Worm (Caenorhabditis elegans): ENCODE data around the gene del-5.

ce11 chrX:11053615-11054014 is 45.6 kb upstream of the del-5 start, which contains the start of gene C09F12.2:
- TF ChIP-seq W03F9.2 (tag; optimal IDR thresholded peaks at IDR 0.05) (no peak), him-1 (tag; optimal IDR thresholded peaks at IDR 0.05) (no peak)
